Worm (Caenorhabditis elegans) whole organism, young adult: ENCODE results near the gene spp-18.

Experiments used
- B0019.2 ChIP-seq: fragments of 200-800 bp; sonication (Bioruptor generic); conservative IDR thresholded peaks from 2 replicates; pipeline ENCODE4 v1.3.6; 2022; ENCODE audit warnings: missing genetic modification reagents, missing genetic modification characterization, missing compliant biosample characterization
- B0336.3 ChIP-seq: fragments of 200-800 bp; sonication (Bioruptor generic); IDR thresholded peaks from 2 replicates; pipeline ENCODE4 v1.3.6; 2022; ENCODE audit warnings: missing genetic modification characterization, missing compliant biosample characterization
- C06A6.2 ChIP-seq: fragments of 200-800 bp; sonication (Bioruptor generic); conservative IDR thresholded peaks from 2 replicates; pipeline ENCODE4 v1.3.6; 2022; ENCODE audit warnings: missing genetic modification characterization, missing compliant biosample characterization
- T26A5.8 ChIP-seq: sonication (generic microtip); optimal IDR thresholded peaks from 2 replicates; lab custom pipeline; 2016; ENCODE audit warnings: missing genetic modification characterization, missing compliant biosample characterization
- Y53F4B.3 ChIP-seq: fragments of 200-800 bp; sonication (Bioruptor generic); IDR thresholded peaks from 2 replicates; pipeline ENCODE4 v1.3.6; 2022; ENCODE audit warnings: missing genetic modification reagents, missing genetic modification characterization, missing compliant biosample characterization
- Y53G8AR.9 ChIP-seq: fragments of 200-800 bp; sonication (Bioruptor generic); conservative IDR thresholded peaks from 2 replicates; pipeline ENCODE4 v1.3.6; 2022; ENCODE audit warnings: missing genetic modification reagents, missing genetic modification characterization, missing compliant biosample characterization
- Y67H2A.10 ChIP-seq: fragments of 200-800 bp; sonication (Bioruptor generic); conservative IDR thresholded peaks from 2 replicates; pipeline ENCODE4 v1.3.6; 2022; ENCODE audit warnings: missing genetic modification reagents, missing genetic modification characterization, missing compliant biosample characterization
- Y79H2A.3 ChIP-seq: fragments of 200-800 bp; sonication (Bioruptor generic); conservative IDR thresholded peaks from 2 replicates; pipeline ENCODE4 v1.3.6; 2022; ENCODE audit warnings: missing genetic modification reagents, missing genetic modification characterization, missing compliant biosample characterization
- ama-1 ChIP-seq, 3 experiments: fragments of 150-350 bp in 1 of 3; sonication (generic microtip) in 2 of 3; optimal IDR thresholded peaks; 2 replicates each; lab custom pipeline; 2014 to 2018; ENCODE audit warnings: missing biosample characterization in 2 of 3, missing genetic modification characterization in 2 of 3, missing genetic modification reagents in 2 of 3
- aptf-3 ChIP-seq: fragments of 200-800 bp; sonication (Bioruptor generic); IDR thresholded peaks from 2 replicates; pipeline ENCODE4 v1.3.6; 2022; ENCODE audit warnings: missing genetic modification characterization, missing compliant biosample characterization
- athp-1 ChIP-seq: sonication (generic microtip); optimal IDR thresholded peaks from 2 replicates; lab custom pipeline; 2017; ENCODE audit warnings: mild to moderate bottlenecking, missing genetic modification characterization, missing compliant biosample characterization
- attf-3 ChIP-seq: fragments of 200-800 bp; sonication (Bioruptor generic); conservative IDR thresholded peaks from 2 replicates; pipeline ENCODE4 v1.3.6; 2022; ENCODE audit warnings: missing genetic modification reagents, missing genetic modification characterization, missing compliant biosample characterization
- attf-5 ChIP-seq: fragments of 200-800 bp; sonication (Bioruptor generic); optimal IDR thresholded peaks from 2 replicates; lab custom pipeline; 2018; ENCODE audit warnings: mild to moderate bottlenecking, missing genetic modification characterization, missing compliant biosample characterization
- bed-2 ChIP-seq: fragments of 200-800 bp; sonication (Bioruptor generic); IDR thresholded peaks from 2 replicates; pipeline ENCODE4 v1.3.6; 2022; ENCODE audit warnings: missing genetic modification reagents, missing genetic modification characterization, missing compliant biosample characterization
- ccch-3 ChIP-seq: fragments of 200-800 bp; sonication (Bioruptor generic); optimal IDR thresholded peaks from 2 replicates; lab custom pipeline; 2018; ENCODE audit warnings: mild to moderate bottlenecking, missing genetic modification characterization, missing compliant biosample characterization
- ceh-100 ChIP-seq: fragments of 200-800 bp; sonication (Bioruptor generic); IDR thresholded peaks from 2 replicates; pipeline ENCODE4 v1.3.6; 2022; ENCODE audit warnings: missing genetic modification reagents, missing genetic modification characterization, missing compliant biosample characterization
- ceh-27 ChIP-seq: fragments of 200-800 bp; sonication (Bioruptor generic); optimal IDR thresholded peaks from 2 replicates; lab custom pipeline; 2018; ENCODE audit warnings: mild to moderate bottlenecking, missing genetic modification characterization, moderate library complexity, missing compliant biosample characterization
- ceh-79 ChIP-seq: sonication (generic microtip); optimal IDR thresholded peaks from 2 replicates; lab custom pipeline; 2017; ENCODE audit warnings: mild to moderate bottlenecking, missing genetic modification characterization, missing compliant biosample characterization
- ceh-91 ChIP-seq: fragments of 200-800 bp; sonication (Bioruptor generic); IDR thresholded peaks from 2 replicates; pipeline ENCODE4 v1.3.6; 2022; ENCODE audit warnings: missing genetic modification reagents, missing genetic modification characterization, missing compliant biosample characterization
- dpl-1 ChIP-seq: fragments of 150-350 bp; optimal IDR thresholded peaks from 2 replicates; lab custom pipeline; 2014; ENCODE audit warnings: missing biosample characterization, missing genetic modification reagents, missing genetic modification characterization
- egrh-3 ChIP-seq: fragments of 200-800 bp; sonication (Bioruptor generic); IDR thresholded peaks from 2 replicates; pipeline ENCODE4 v1.3.6; 2022; ENCODE audit warnings: missing genetic modification reagents, missing genetic modification characterization, missing compliant biosample characterization
- gei-17 ChIP-seq: fragments of 200-800 bp; sonication (Bioruptor generic); optimal IDR thresholded peaks from 2 replicates; lab custom pipeline; 2018; ENCODE audit warnings: mild to moderate bottlenecking, missing genetic modification characterization, missing compliant biosample characterization
- hlh-12 ChIP-seq: sonication (generic microtip); optimal IDR thresholded peaks from 2 replicates; lab custom pipeline; 2016; ENCODE audit warnings: missing genetic modification characterization, missing compliant biosample characterization
- hlh-26 ChIP-seq: fragments of 200-800 bp; sonication (Bioruptor generic); conservative IDR thresholded peaks from 2 replicates; pipeline ENCODE4 v1.3.6; 2022; ENCODE audit warnings: missing genetic modification reagents, missing genetic modification characterization, missing compliant biosample characterization
- hmg-1.2 ChIP-seq: fragments of 200-800 bp; sonication (Bioruptor generic); IDR thresholded peaks from 2 replicates; pipeline ENCODE4 v1.3.6; 2022; ENCODE audit warnings: missing genetic modification reagents, missing genetic modification characterization, missing compliant biosample characterization
- hmg-20 ChIP-seq: fragments of 200-800 bp; sonication (Bioruptor generic); IDR thresholded peaks from 2 replicates; pipeline ENCODE4 v1.3.6; 2022; ENCODE audit warnings: missing genetic modification reagents, missing genetic modification characterization, missing compliant biosample characterization
- lsy-27 ChIP-seq: sonication (generic microtip); optimal IDR thresholded peaks from 2 replicates; lab custom pipeline; 2017; ENCODE audit warnings: missing genetic modification characterization, mild to moderate bottlenecking, missing compliant biosample characterization, antibody characterized with exemption, missing genotype, borderline replicate concordance; ENCODE audit not compliant: insufficient read depth
- madf-3 ChIP-seq: fragments of 200-800 bp; sonication (Bioruptor generic); IDR thresholded peaks from 2 replicates; pipeline ENCODE4 v1.3.6; 2022; ENCODE audit warnings: missing genetic modification reagents, missing genetic modification characterization, missing compliant biosample characterization
- madf-6 ChIP-seq: fragments of 200-800 bp; sonication (Bioruptor generic); IDR thresholded peaks from 2 replicates; pipeline ENCODE4 v1.3.6; 2022; ENCODE audit warnings: missing genetic modification reagents, missing genetic modification characterization, missing compliant biosample characterization
- madf-8 ChIP-seq: fragments of 200-800 bp; sonication (Bioruptor generic); conservative IDR thresholded peaks from 2 replicates; pipeline ENCODE4 v1.3.6; 2022; ENCODE audit warnings: missing genetic modification reagents, missing genetic modification characterization, missing compliant biosample characterization
- nfya-2 ChIP-seq: fragments of 200-800 bp; sonication (Bioruptor generic); IDR thresholded peaks from 2 replicates; pipeline ENCODE4 v1.3.6; 2022; ENCODE audit warnings: missing genetic modification reagents, missing genetic modification characterization, missing compliant biosample characterization
- nhr-120 ChIP-seq: fragments of 200-800 bp; sonication (Bioruptor generic); IDR thresholded peaks from 2 replicates; pipeline ENCODE4 v1.3.6; 2022; ENCODE audit warnings: missing genetic modification characterization, missing compliant biosample characterization
- nhr-80 ChIP-seq: sonication (generic microtip); optimal IDR thresholded peaks from 2 replicates; lab custom pipeline; 2016; ENCODE audit warnings: missing genetic modification characterization, missing compliant biosample characterization
- pbrm-1 ChIP-seq: fragments of 200-800 bp; sonication (Bioruptor generic); IDR thresholded peaks from 2 replicates; pipeline ENCODE4 v1.3.6; 2022; ENCODE audit warnings: missing genetic modification reagents, missing genetic modification characterization, missing compliant biosample characterization
- repo-1 ChIP-seq: sonication (generic microtip); optimal IDR thresholded peaks from 2 replicates; lab custom pipeline; 2017; ENCODE audit warnings: mild to moderate bottlenecking, missing genetic modification characterization, missing compliant biosample characterization
- snpc-1.1 ChIP-seq: sonication (generic microtip); optimal IDR thresholded peaks from 2 replicates; lab custom pipeline; 2017; ENCODE audit warnings: missing genetic modification characterization, mild to moderate bottlenecking, missing compliant biosample characterization, antibody characterized with exemption, moderate library complexity, missing genotype, missing genetic modification reagents; ENCODE audit not compliant: insufficient read depth
- somi-1 ChIP-seq: fragments of 200-800 bp; sonication (Bioruptor generic); optimal IDR thresholded peaks from 2 replicates; lab custom pipeline; 2018; ENCODE audit warnings: mild to moderate bottlenecking, missing genetic modification characterization, missing compliant biosample characterization
- tbx-9 ChIP-seq: sonication (generic microtip); optimal IDR thresholded peaks from 2 replicates; lab custom pipeline; 2016; ENCODE audit warnings: borderline replicate concordance, missing genetic modification characterization, inconsistent platforms, missing compliant biosample characterization
- zfh-2 ChIP-seq: fragments of 200-800 bp; sonication (Bioruptor generic); conservative IDR thresholded peaks from 2 replicates; pipeline ENCODE4 v1.3.6; 2022; ENCODE audit warnings: missing genetic modification reagents, missing genetic modification characterization, missing compliant biosample characterization
- zim-3 ChIP-seq: sonication (generic microtip); optimal IDR thresholded peaks from 2 replicates; lab custom pipeline; 2017; ENCODE audit warnings: mild to moderate bottlenecking, missing genetic modification characterization, moderate library complexity, missing compliant biosample characterization
- ztf-18 ChIP-seq: sonication (generic microtip); optimal IDR thresholded peaks from 2 replicates; lab custom pipeline; 2016; ENCODE audit warnings: missing genotype, mild to moderate bottlenecking, missing genetic modification characterization, missing compliant biosample characterization
- ztf-26 ChIP-seq: sonication (generic microtip); optimal IDR thresholded peaks from 2 replicates; lab custom pipeline; 2017; ENCODE audit warnings: missing genetic modification characterization, missing compliant biosample characterization
- ztf-3 ChIP-seq: fragments of 200-800 bp; sonication (Bioruptor generic); optimal IDR thresholded peaks from 2 replicates; lab custom pipeline; 2018; ENCODE audit warnings: mild to moderate bottlenecking, missing genetic modification characterization, missing compliant biosample characterization
- ztf-6 ChIP-seq: fragments of 200-800 bp; sonication (Bioruptor generic); IDR thresholded peaks from 2 replicates; pipeline ENCODE4 v1.3.6; 2022; ENCODE audit warnings: missing genetic modification reagents, missing genetic modification characterization, missing compliant biosample characterization

Gene spp-18

ce11 chrIV:9563529-9564376 lies 29.8 kb upstream of the spp-18 start (continued):
- TF ChIP-seq ztf-6 (GFP tag; lab: Robert Waterston, UW): no peak
- TF ChIP-seq ceh-79: peak; percentile 83
- TF ChIP-seq Y79H2A.3 (GFP tag; lab: Robert Waterston, UW): no peak
- TF ChIP-seq zim-3 (tag; lab: Kevin White, UChicago): no peak
- TF ChIP-seq bed-2: no peak
- no peak for TF ChIP-seq C06A6.2 (GFP tag; lab: Robert Waterston, UW)
- peak; percentile 22 for TF ChIP-seq ztf-18
- no peak for TF ChIP-seq madf-8 (GFP tag; lab: Robert Waterston, UW)
- no peak for TF ChIP-seq attf-3 (GFP tag; lab: Robert Waterston, UW)
- TF ChIP-seq zfh-2: peak; percentile 94
- no peak for TF ChIP-seq nfya-2 (GFP tag; lab: Robert Waterston, UW)
- no peak for TF ChIP-seq madf-6 (GFP tag; lab: Robert Waterston, UW)
- no peak for TF ChIP-seq snpc-1.1 (tag; lab: Kevin White, UChicago)
- TF ChIP-seq ztf-26 (tag; lab: Kevin White, UChicago): peak; percentile 89
- no peak for TF ChIP-seq Y53G8AR.9
- peak; percentile 90 for TF ChIP-seq egrh-3 (GFP tag; lab: Robert Waterston, UW)
- TF ChIP-seq somi-1 (GFP tag; lab: Kevin White, UChicago): no peak
- TF ChIP-seq ztf-3 (GFP tag; lab: Kevin White, UChicago): no peak
- no peak for TF ChIP-seq B0336.3 (GFP tag; lab: Robert Waterston, UW)
- no peak for TF ChIP-seq pbrm-1 (GFP tag; lab: Robert Waterston, UW)
- TF ChIP-seq ceh-27 (GFP tag; lab: Kevin White, UChicago): no peak
- no peak for TF ChIP-seq ccch-3 (GFP tag; lab: Kevin White, UChicago)
- no peak for TF ChIP-seq hlh-12 (tag; lab: Kevin White, UChicago)
- TF ChIP-seq B0019.2: no peak
- TF ChIP-seq Y67H2A.10 (GFP tag; lab: Robert Waterston, UW): no peak
- TF ChIP-seq ceh-91: no peak
- TF ChIP-seq aptf-3 (GFP tag; lab: Robert Waterston, UW): no peak
- 0 out of 2 replicates have a peak, but pooled peaks have one; percentile 69 for TF ChIP-seq nhr-120 (GFP tag; lab: Robert Waterston, UW)
- no peak for TF ChIP-seq lsy-27 (tag; lab: Kevin White, UChicago)
- peak; percentile 10 for TF ChIP-seq T26A5.8 (tag; lab: Kevin White, UChicago)
- TF ChIP-seq, all 124 proteins: peak for 19

ce11 chrIV:9566505-9566904 lies 27.0 kb upstream of the spp-18 start, which contains the start of gene lron-14:
Gene lron-14 (minus strand): TSS chrIV:9566605.
- TF ChIP-seq Y53F4B.3 (GFP tag; lab: Robert Waterston, UW) (no peak), hlh-26 (GFP tag; lab: Robert Waterston, UW) (no peak), ceh-100 (GFP tag; lab: Robert Waterston, UW) (no peak)
- TF ChIP-seq, all 124 proteins: peak for 0

- TF ChIP-seq nhr-80 (tag; lab: Kevin White, UChicago) (no peak), ama-1 (optimal IDR thresholded peaks at IDR 0.05; lab: Kevin White, UChicago) (no peak), ama-1 (GFP tag; optimal IDR thresholded peaks at IDR 0.05; lab: Kevin White, UChicago) (no peak), dpl-1 (GFP tag; lab: Kevin White, UChicago) (no peak), repo-1 (tag; lab: Kevin White, UChicago) (no peak), hmg-1.2 (GFP tag; lab: Robert Waterston, UW) (no peak), hmg-20 (GFP tag; lab: Robert Waterston, UW) (no peak), zfh-2 (no peak), attf-5 (GFP tag; lab: Kevin White, UChicago) (no peak), gei-17 (GFP tag; lab: Kevin White, UChicago) (no peak), athp-1 (tag; lab: Kevin White, UChicago) (no peak), madf-3 (GFP tag; lab: Robert Waterston, UW) (no peak), tbx-9 (tag; lab: Kevin White, UChicago) (no peak)
These were observed 13.5 kb upstream of the spp-18 start, which contains the start of gene npr-2 for ce11 chrIV:9580021-9580420. Gene npr-2 (minus strand): TSS chrIV:9580121.
